Fruit fly (Drosophila melanogaster) S2 (cell line): ENCODE data around the gene Sgt1.

Experiments
- CG8478 ChIP-seq: fragments of >200 bp; optimal IDR thresholded peaks from 2 replicates; lab custom pipeline; 2018
- CTCF ChIP-seq, 2 experiments: fragments of >200 bp; optimal IDR thresholded peaks; 2 replicates each; lab custom pipeline; 2018

DNA sequence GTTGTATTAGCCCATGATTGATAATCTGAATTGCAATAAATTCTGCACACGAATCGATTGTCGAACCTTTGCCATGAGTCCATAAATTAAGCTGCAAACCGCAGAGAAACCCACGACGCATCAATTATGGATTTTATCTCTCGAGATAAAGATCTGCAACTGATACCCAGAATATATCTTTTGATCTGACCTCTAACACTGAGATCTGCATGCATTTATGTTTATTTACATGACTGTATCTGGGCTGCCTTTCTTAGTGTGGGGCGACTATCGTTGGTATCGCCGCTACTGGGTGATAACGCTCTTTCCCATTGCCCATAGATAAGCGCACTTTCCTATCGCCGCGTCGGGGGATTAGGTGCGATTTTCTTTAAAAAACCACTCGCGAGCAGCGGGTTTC, 12.1 kb upstream of the Sgt1 start, which contains the start of gene Ctr1B:
- TF ChIP-seq CG8478 (lab: Kevin White, UChicago) (no peak), CTCF (optimal IDR thresholded peaks at IDR 0.05; lab: Kevin White, UChicago) (no peak)
